Fruit fly (Drosophila melanogaster) whole organism, embryonic: Measurements from ENCODE around the gene in.
A peak's percentile ranks its signal among the peaks of the same experiment; 100 is the strongest.

Source experiments
- Aef1 ChIP-seq: fragments of 200-800 bp; sonication (Bioruptor generic); IDR thresholded peaks from 3 replicates; pipeline ENCODE4 v1.3.6; 2022; ENCODE audit warnings: missing biosample characterization, missing genetic modification characterization
- CG11398 ChIP-seq: fragments of 200-800 bp; sonication (Bioruptor generic); optimal IDR thresholded peaks from 2 replicates; lab custom pipeline; 2016; ENCODE audit warnings: missing biosample characterization, missing genetic modification characterization
- CG12219 ChIP-seq: fragments of 200-800 bp; sonication (Bioruptor generic); optimal IDR thresholded peaks from 3 replicates; lab custom pipeline; 2018; ENCODE audit warnings: missing biosample characterization, mild to moderate bottlenecking, missing genetic modification characterization
- CG12299 ChIP-seq: fragments of 200-800 bp; sonication (Bioruptor generic); optimal IDR thresholded peaks from 2 replicates; lab custom pipeline; 2018; ENCODE audit warnings: missing biosample characterization, mild to moderate bottlenecking, missing genetic modification characterization
- CG14014 ChIP-seq: fragments of 200-800 bp; sonication (Bioruptor generic); IDR thresholded peaks from 2 replicates; pipeline ENCODE4 v1.3.6; 2022; ENCODE audit warnings: missing biosample characterization, missing genetic modification characterization
- CG14965 ChIP-seq: fragments of 200-800 bp; sonication (Bioruptor generic); optimal IDR thresholded peaks from 2 replicates; lab custom pipeline; 2016; ENCODE audit warnings: missing biosample characterization, missing genetic modification characterization, borderline replicate concordance
- CG15696 ChIP-seq: fragments of 200-800 bp; sonication (Bioruptor generic); optimal IDR thresholded peaks from 2 replicates; lab custom pipeline; 2019; ENCODE audit warnings: missing biosample characterization, mild to moderate bottlenecking, missing genetic modification characterization, moderate library complexity
- CG17328 ChIP-seq: fragments of 200-800 bp; sonication (Bioruptor generic); IDR thresholded peaks from 2 replicates; pipeline ENCODE4 v1.3.6; 2022; ENCODE audit warnings: missing biosample characterization, missing genetic modification characterization
- CG34224 ChIP-seq: fragments of 200-800 bp; sonication (Bioruptor generic); IDR thresholded peaks from 3 replicates; pipeline ENCODE4 v1.3.6; 2022; ENCODE audit warnings: missing biosample characterization, missing genetic modification characterization; ENCODE audit not compliant: partially characterized antibody
- CG34376 ChIP-seq: fragments of 200-800 bp; sonication (Bioruptor generic); optimal IDR thresholded peaks from 2 replicates; lab custom pipeline; 2018; ENCODE audit warnings: missing biosample characterization, mild to moderate bottlenecking, missing genetic modification characterization
- CG42726 ChIP-seq: fragments of 200-800 bp; sonication (Bioruptor generic); IDR thresholded peaks from 2 replicates; pipeline ENCODE4 v1.3.6; 2022; ENCODE audit warnings: missing biosample characterization, missing genetic modification characterization; ENCODE audit not compliant: partially characterized antibody
- CG4282 ChIP-seq: fragments of 200-800 bp; sonication (Bioruptor generic); optimal IDR thresholded peaks from 2 replicates; lab custom pipeline; 2016; ENCODE audit warnings: missing biosample characterization, missing genetic modification characterization
- CG4404 ChIP-seq: fragments of 200-800 bp; sonication (Bioruptor generic); IDR thresholded peaks from 2 replicates; pipeline ENCODE4 v1.3.6; 2022; ENCODE audit warnings: missing biosample characterization, missing genetic modification characterization
- CG4820 ChIP-seq: fragments of 200-800 bp; sonication (Bioruptor generic); optimal IDR thresholded peaks from 3 replicates; lab custom pipeline; 2016; ENCODE audit warnings: missing biosample characterization, missing genetic modification characterization
- CG5180 ChIP-seq: fragments of 200-800 bp; sonication (Bioruptor generic); optimal IDR thresholded peaks from 3 replicates; lab custom pipeline; 2017; ENCODE audit warnings: missing biosample characterization, missing genetic modification characterization, mild to moderate bottlenecking, moderate library complexity, missing genetic modification reagents
- CG7357 ChIP-seq: fragments of 200-800 bp; sonication (Bioruptor generic); IDR thresholded peaks from 3 replicates; pipeline ENCODE4 v1.3.6; 2022; ENCODE audit warnings: missing biosample characterization, missing genetic modification characterization
- CG8765 ChIP-seq: fragments of 200-800 bp; sonication (Bioruptor generic); IDR thresholded peaks from 2 replicates; pipeline ENCODE4 v1.3.6; 2022; ENCODE audit warnings: missing biosample characterization, missing genetic modification characterization
- CHES-1-like ChIP-seq: fragments of 200-800 bp; sonication (Bioruptor generic); optimal IDR thresholded peaks from 2 replicates; lab custom pipeline; 2016; ENCODE audit warnings: missing biosample characterization, missing genetic modification characterization
- CrebB ChIP-seq: fragments of 200-800 bp; sonication (Bioruptor generic); optimal IDR thresholded peaks from 3 replicates; lab custom pipeline; 2018; ENCODE audit warnings: missing biosample characterization, mild to moderate bottlenecking, missing genetic modification characterization
- Dek ChIP-seq: fragments of 200-800 bp; sonication (Bioruptor generic); optimal IDR thresholded peaks from 3 replicates; lab custom pipeline; 2019; ENCODE audit warnings: missing biosample characterization, mild to moderate bottlenecking, missing genetic modification characterization, moderate library complexity
- Dfd ChIP-seq, 2 experiments: fragments of >200 bp; optimal IDR thresholded peaks; 2 replicates each; lab custom pipeline; 2017; ENCODE audit warnings: missing biosample characterization in 2 of 2, missing genetic modification characterization in 2 of 2
- Dip3 ChIP-seq: fragments of 200-800 bp; sonication (Bioruptor generic); optimal IDR thresholded peaks from 3 replicates; lab custom pipeline; 2016; ENCODE audit warnings: missing biosample characterization, missing genetic modification characterization
- Dll ChIP-seq: fragments of 200-800 bp; sonication (Bioruptor generic); IDR thresholded peaks from 4 replicates; pipeline ENCODE4 v1.3.6; 2022; ENCODE audit warnings: missing biosample characterization, missing genetic modification characterization; ENCODE audit not compliant: partially characterized antibody
- H15 ChIP-seq: fragments of 200-800 bp; sonication (Bioruptor generic); IDR thresholded peaks from 3 replicates; pipeline ENCODE4 v1.3.6; 2022; ENCODE audit warnings: missing biosample characterization, missing genetic modification characterization
- Mrtf ChIP-seq: fragments of 200-800 bp; sonication (Bioruptor generic); IDR thresholded peaks from 3 replicates; pipeline ENCODE4 v1.3.6; 2022; ENCODE audit warnings: missing biosample characterization, missing genetic modification characterization
- Rx ChIP-seq: fragments of 200-800 bp; sonication (Bioruptor generic); IDR thresholded peaks from 2 replicates; pipeline ENCODE4 v1.3.6; 2022; ENCODE audit warnings: missing biosample characterization, missing genetic modification characterization
- al ChIP-seq: fragments of 200-800 bp; sonication (Bioruptor generic); IDR thresholded peaks from 2 replicates; pipeline ENCODE4 v1.3.6; 2022; ENCODE audit warnings: missing biosample characterization, missing genetic modification characterization
- aop ChIP-seq: fragments of 200-800 bp; sonication (Bioruptor generic); IDR thresholded peaks from 2 replicates; pipeline ENCODE4 v1.3.6; 2022; ENCODE audit warnings: missing biosample characterization, missing genetic modification characterization
- bowl ChIP-seq: fragments of 200-800 bp; sonication (Bioruptor generic); IDR thresholded peaks from 2 replicates; pipeline ENCODE4 v1.3.6; 2022; ENCODE audit warnings: missing biosample characterization, missing genetic modification characterization
- corto ChIP-seq: fragments of 200-800 bp; sonication (Bioruptor generic); optimal IDR thresholded peaks from 2 replicates; lab custom pipeline; 2016; ENCODE audit warnings: missing biosample characterization, mild to moderate bottlenecking, missing genetic modification characterization, moderate library complexity
- cwo ChIP-seq: fragments of 200-800 bp; sonication (Bioruptor generic); optimal IDR thresholded peaks from 3 replicates; lab custom pipeline; 2017; ENCODE audit warnings: missing biosample characterization, missing genetic modification characterization, mild to moderate bottlenecking, moderate library complexity, missing genetic modification reagents
- dmrt99B ChIP-seq: fragments of 200-800 bp; sonication (Bioruptor generic); optimal IDR thresholded peaks from 2 replicates; lab custom pipeline; 2018; ENCODE audit warnings: missing biosample characterization, mild to moderate bottlenecking, missing genetic modification characterization, moderate library complexity
- ewg ChIP-seq: fragments of 200-800 bp; sonication (Bioruptor generic); optimal IDR thresholded peaks from 3 replicates; lab custom pipeline; 2017; ENCODE audit warnings: mild to moderate bottlenecking, missing biosample characterization, missing genetic modification reagents, missing genetic modification characterization
- fru ChIP-seq: fragments of >200 bp; optimal IDR thresholded peaks from 2 replicates; lab custom pipeline; 2017
- gem ChIP-seq: fragments of 200-800 bp; sonication (Bioruptor generic); optimal IDR thresholded peaks from 2 replicates; lab custom pipeline; 2019; ENCODE audit warnings: missing biosample characterization, mild to moderate bottlenecking, missing genetic modification characterization, moderate library complexity
- gro ChIP-seq: fragments of 200-800 bp; sonication (Bioruptor generic); optimal IDR thresholded peaks from 2 replicates; lab custom pipeline; 2016; ENCODE audit warnings: missing biosample characterization, missing genetic modification characterization
- lilli ChIP-seq: fragments of 200-800 bp; sonication (Bioruptor generic); optimal IDR thresholded peaks from 3 replicates; lab custom pipeline; 2016; ENCODE audit warnings: missing biosample characterization, missing genetic modification characterization
- lmd ChIP-seq: fragments of 200-800 bp; sonication (Bioruptor generic); IDR thresholded peaks from 2 replicates; pipeline ENCODE4 v1.3.6; 2022; ENCODE audit warnings: missing biosample characterization, missing genetic modification characterization
- maf-S ChIP-seq: fragments of 200-800 bp; sonication (Bioruptor generic); optimal IDR thresholded peaks from 2 replicates; lab custom pipeline; 2016; ENCODE audit warnings: missing biosample characterization, missing genetic modification characterization
- nerfin-1 ChIP-seq: fragments of 200-800 bp; sonication (Bioruptor generic); optimal IDR thresholded peaks from 3 replicates; lab custom pipeline; 2019; ENCODE audit warnings: missing biosample characterization, mild to moderate bottlenecking, missing genetic modification characterization, moderate library complexity
- nmo ChIP-seq: fragments of 200-800 bp; sonication (Bioruptor generic); optimal IDR thresholded peaks from 2 replicates; lab custom pipeline; 2018; ENCODE audit warnings: missing biosample characterization, mild to moderate bottlenecking, missing genetic modification characterization, moderate library complexity
- pfk ChIP-seq: fragments of 200-800 bp; sonication (Bioruptor generic); optimal IDR thresholded peaks from 2 replicates; lab custom pipeline; 2018; ENCODE audit warnings: missing biosample characterization, mild to moderate bottlenecking, missing genetic modification characterization, moderate library complexity
- pros ChIP-seq: fragments of 200-800 bp; sonication (Bioruptor generic); optimal IDR thresholded peaks from 3 replicates; lab custom pipeline; 2019; ENCODE audit warnings: missing biosample characterization, mild to moderate bottlenecking, missing genetic modification characterization, moderate library complexity
- ro ChIP-seq: fragments of 200-800 bp; sonication (Bioruptor generic); IDR thresholded peaks from 2 replicates; pipeline ENCODE4 v1.3.6; 2022; ENCODE audit warnings: missing biosample characterization, missing genetic modification characterization
- row ChIP-seq: fragments of 200-800 bp; sonication (Bioruptor generic); IDR thresholded peaks from 3 replicates; pipeline ENCODE4 v1.3.6; 2022; ENCODE audit warnings: missing biosample characterization, missing genetic modification characterization
- slbo ChIP-seq: fragments of 200-800 bp; sonication (Bioruptor generic); IDR thresholded peaks from 2 replicates; pipeline ENCODE4 v1.3.6; 2022; ENCODE audit warnings: missing biosample characterization, missing genetic modification characterization
- sna ChIP-seq: fragments of 200-800 bp; sonication (Bioruptor generic); IDR thresholded peaks from 2 replicates; pipeline ENCODE4 v1.3.6; 2022; ENCODE audit warnings: missing biosample characterization, missing genetic modification characterization; ENCODE audit not compliant: partially characterized antibody
- tx ChIP-seq: fragments of 200-800 bp; sonication (Bioruptor generic); optimal IDR thresholded peaks from 2 replicates; lab custom pipeline; 2016; ENCODE audit warnings: missing biosample characterization, missing genetic modification characterization
- unpg ChIP-seq: fragments of 200-800 bp; sonication (Bioruptor generic); optimal IDR thresholded peaks from 3 replicates; lab custom pipeline; 2018; ENCODE audit warnings: missing biosample characterization, mild to moderate bottlenecking, missing genetic modification characterization, moderate library complexity
- wek ChIP-seq: fragments of 200-800 bp; sonication (Bioruptor generic); optimal IDR thresholded peaks from 3 replicates; lab custom pipeline; 2018; ENCODE audit warnings: missing biosample characterization, mild to moderate bottlenecking, missing genetic modification characterization, moderate library complexity

Gene in

dm6 chr3L:20402665-20403492 lies 35.9 kb downstream of the in start (continued):
- no peak for TF ChIP-seq cwo (GFP tag; lab: Kevin White, UChicago)
- TF ChIP-seq Dek (tag; lab: Kevin White, UChicago): no peak
- no peak for TF ChIP-seq Mrtf (GFP tag; lab: Robert Waterston, UW)
- peak; percentile 28; the same call in 1 of the 2 replicates for TF ChIP-seq lmd (GFP tag; lab: Robert Waterston, UW)
- TF ChIP-seq CG34376 (GFP tag; lab: Kevin White, UChicago): no peak
- peak; percentile 44 for TF ChIP-seq nmo
- no peak for TF ChIP-seq ewg (GFP tag; lab: Kevin White, UChicago)
- TF ChIP-seq row: peak; percentile 54
- TF ChIP-seq al: no peak
- no peak for TF ChIP-seq CG42726 (GFP tag; lab: Robert Waterston, UW)
- TF ChIP-seq CG15696 (tag; lab: Kevin White, UChicago): peak; percentile 95
- no peak for TF ChIP-seq CG12219 (GFP tag; lab: Kevin White, UChicago)
- peak; percentile 87 for TF ChIP-seq CG4404 (GFP tag; lab: Robert Waterston, UW)
- TF ChIP-seq bowl (GFP tag; lab: Robert Waterston, UW): no peak
- no peak for TF ChIP-seq nerfin-1 (tag; lab: Kevin White, UChicago)
- no peak for TF ChIP-seq CG11398
- no peak for TF ChIP-seq dmrt99B (tag; lab: Kevin White, UChicago)
- TF ChIP-seq CG4820 (GFP tag; lab: Kevin White, UChicago): peak; percentile 30
- no peak for TF ChIP-seq sna (GFP tag; lab: Robert Waterston, UW)
- TF ChIP-seq CG12299: no peak
- TF ChIP-seq pfk (GFP tag; lab: Kevin White, UChicago): no peak
- TF ChIP-seq Dll (GFP tag; lab: Robert Waterston, UW): no peak
- no peak for TF ChIP-seq CG14014
- no peak for TF ChIP-seq lilli (GFP tag; lab: Kevin White, UChicago)
- no peak for TF ChIP-seq fru
- peak; percentile 12 for TF ChIP-seq CHES-1-like
- TF ChIP-seq ro: no peak
- TF ChIP-seq CrebB (tag; lab: Kevin White, UChicago): no peak
- no peak for TF ChIP-seq gro (GFP tag; lab: Kevin White, UChicago)
- no peak for TF ChIP-seq aop (GFP tag; lab: Robert Waterston, UW)
- TF ChIP-seq CG7357 (GFP tag; lab: Robert Waterston, UW): no peak
- TF ChIP-seq maf-S (GFP tag; lab: Kevin White, UChicago): no peak
- no peak for TF ChIP-seq wek
- no peak for TF ChIP-seq CG5180
- peak; percentile 49; the same call in 1 of the 2 replicates for TF ChIP-seq CG17328
- TF ChIP-seq gem (tag; lab: Kevin White, UChicago): peak; percentile 64
- 0 out of 2 replicates have a peak, but pooled peaks have one; percentile 49 for TF ChIP-seq CG8765 (GFP tag; lab: Robert Waterston, UW)
- no peak for TF ChIP-seq H15
- TF ChIP-seq slbo (GFP tag; lab: Robert Waterston, UW): no peak
- TF ChIP-seq tx (GFP tag; lab: Kevin White, UChicago): peak; percentile 10
- TF ChIP-seq CG4282 (GFP tag; lab: Kevin White, UChicago): no peak
- TF ChIP-seq CG14965 (GFP tag; lab: Kevin White, UChicago): no peak
- TF ChIP-seq corto (GFP tag; lab: Kevin White, UChicago): peak; percentile 57
- TF ChIP-seq unpg: peak; percentile 27
- TF ChIP-seq Rx (GFP tag; lab: Robert Waterston, UW): no peak
- no peak for TF ChIP-seq CG34224 (GFP tag; lab: Robert Waterston, UW)
- TF ChIP-seq pros (GFP tag; lab: Kevin White, UChicago): peak; percentile 91
- TF ChIP-seq Aef1 (GFP tag; lab: Robert Waterston, UW): no peak
- TF ChIP-seq Dip3 (GFP tag; lab: Kevin White, UChicago): no peak
- no peak for TF ChIP-seq Dfd (GFP tag; optimal IDR thresholded peaks at IDR 0.05; lab: Kevin White, UChicago)
